Worm (Caenorhabditis elegans): Measurements from ENCODE around the gene K07F5.22.

K07F5.22 gene

ce11 chrIV:9863817-9864216, 1.1 kb upstream of the K07F5.22 start, which contains the start of gene K07F5.16:
Gene K07F5.16, plus strand, starts transcription at chrIV:9864117.
- TF ChIP-seq unc-130 (GFP tag; optimal IDR thresholded peaks at IDR 0.05) = no peak
- TF ChIP-seq hmg-1.1 (GFP tag; IDR thresholded peaks at IDR 0.05) = no peak

ce11 chrIV:9866865-9867264, 2.0 kb downstream of the K07F5.22 start:
- TF ChIP-seq ces-1 (GFP tag; optimal IDR thresholded peaks at IDR 0.05) = no peak
- peak; percentile 86 for TF ChIP-seq nhr-28 (tag; optimal IDR thresholded peaks at IDR 0.05)

ce11 chrIV:9867915-9868314, 3.0 kb downstream of the K07F5.22 start:
- TF ChIP-seq nhr-6 (tag; optimal IDR thresholded peaks at IDR 0.05) (no peak), unc-62 (GFP tag; optimal IDR thresholded peaks at IDR 0.05 in 1 of 2) (peak in 1 of 2 experiments; percentile 98), unc-62 (tag; optimal IDR thresholded peaks at IDR 0.05) (no peak), lsy-2 (tag; optimal IDR thresholded peaks at IDR 0.05) (peak; percentile 5 to 79), T26A8.4 (GFP tag; IDR thresholded peaks at IDR 0.05) (no peak), zag-1 (tag; optimal IDR thresholded peaks at IDR 0.05) (no peak), dmd-6 (GFP tag; IDR thresholded peaks at IDR 0.05) (peak; percentile 79), nhr-10 (tag; optimal IDR thresholded peaks at IDR 0.05) (peak; percentile 14), ceh-32 (tag; optimal IDR thresholded peaks at IDR 0.05; ENCODE audit: poor library complexity) (no peak), duxl-1 (tag; optimal IDR thresholded peaks at IDR 0.05; ENCODE audit: poor library complexity) (peak; percentile 9), hif-1 (tag; optimal IDR thresholded peaks at IDR 0.05) (no peak), ctbp-1 (GFP tag; IDR thresholded peaks at IDR 0.05) (no peak), saeg-2 (GFP tag; IDR thresholded peaks at IDR 0.05) (no peak), vab-7 (GFP tag; IDR thresholded peaks at IDR 0.05) (no peak), cey-2 (tag; optimal IDR thresholded peaks at IDR 0.05; ENCODE audit: borderline replicate concordance, insufficient read depth) (peak; percentile 94), tag-97 (GFP tag; IDR thresholded peaks at IDR 0.05) (no peak), lin-13 (GFP tag; optimal IDR thresholded peaks at IDR 0.05) (no peak), dve-1 (tag; optimal IDR thresholded peaks at IDR 0.05; ENCODE audit: insufficient read depth) (peak; percentile 6), ztf-7 (tag; optimal IDR thresholded peaks at IDR 0.05) (no peak), zip-2 (tag; optimal IDR thresholded peaks at IDR 0.05) (no peak), mxl-2 (GFP tag; conservative IDR thresholded peaks at IDR 0.05) (no peak), ceh-44 (GFP tag; IDR thresholded peaks at IDR 0.05) (no peak), T20F7.1 (GFP tag; optimal IDR thresholded peaks at IDR 0.05) (peak; percentile 29), dmd-9 (GFP tag; IDR thresholded peaks at IDR 0.05) (no peak), Y105C5A.15 (GFP tag; IDR thresholded peaks at IDR 0.05) (no peak), snpc-1.2 (GFP tag; IDR thresholded peaks at IDR 0.05) (no peak), ceh-62 (tag; optimal IDR thresholded peaks at IDR 0.05) (no peak), mdl-1 (tag; optimal IDR thresholded peaks at IDR 0.05) (peak in 1 of 2 experiments; percentile 72), spr-1 (tag; optimal IDR thresholded peaks at IDR 0.05) (no peak), mep-1 (tag; optimal IDR thresholded peaks at IDR 0.05) (peak; percentile 59), zfp-2 (tag; optimal IDR thresholded peaks at IDR 0.05) (no peak), nhr-41 (GFP tag; IDR thresholded peaks at IDR 0.05) (no peak), lin-15B (tag; optimal IDR thresholded peaks at IDR 0.05) (no peak), F44E2.7 (GFP tag; IDR thresholded peaks at IDR 0.05) (no peak), egl-27 (tag; optimal IDR thresholded peaks at IDR 0.05) (no peak), nhr-111 (GFP tag; optimal IDR thresholded peaks at IDR 0.05) (no peak), jun-1 (tag; optimal IDR thresholded peaks at IDR 0.05) (no peak), tra-1 (GFP tag; IDR thresholded peaks at IDR 0.05) (peak; percentile 24; the same call in 1 of the 2 replicates), pqm-1 (tag; optimal IDR thresholded peaks at IDR 0.05) (no peak), ceh-82 (tag; optimal IDR thresholded peaks at IDR 0.05) (no peak), dmd-8 (GFP tag; IDR thresholded peaks at IDR 0.05) (no peak), Y48G9A.11 (GFP tag; IDR thresholded peaks at IDR 0.05) (no peak), spr-3 (GFP tag; optimal IDR thresholded peaks at IDR 0.05) (no peak), daf-12 (tag; optimal IDR thresholded peaks at IDR 0.05) (no peak), R02D3.7 (tag; optimal IDR thresholded peaks at IDR 0.05) (no peak)

Measured in whole organism, L4 larva.